Fruit fly (Drosophila melanogaster) whole organism, embryonic: ENCODE results near the gene CG16789.

Source experiments
- Asciz ChIP-seq: fragments of 200-800 bp; sonication (Bioruptor generic); optimal IDR thresholded peaks from 2 replicates; lab custom pipeline; 2017; ENCODE audit warnings: missing biosample characterization, mild to moderate bottlenecking, missing genetic modification characterization, missing genetic modification reagents
- Blimp-1 ChIP-seq: fragments of 200-800 bp; sonication (Bioruptor generic); optimal IDR thresholded peaks from 3 replicates; lab custom pipeline; 2018; ENCODE audit warnings: missing biosample characterization, missing genetic modification characterization, mild to moderate bottlenecking, moderate library complexity, missing genetic modification reagents
- CG10209 ChIP-seq: fragments of 200-800 bp; sonication (Bioruptor generic); optimal IDR thresholded peaks from 3 replicates; lab custom pipeline; 2017; ENCODE audit warnings: missing biosample characterization, mild to moderate bottlenecking, missing genetic modification characterization, missing genetic modification reagents
- CG10431 ChIP-seq: fragments of 200-800 bp; sonication (Bioruptor generic); optimal IDR thresholded peaks from 3 replicates; lab custom pipeline; 2018; ENCODE audit warnings: missing biosample characterization, mild to moderate bottlenecking, missing genetic modification characterization
- CG12391 ChIP-seq: fragments of 200-800 bp; sonication (Bioruptor generic); optimal IDR thresholded peaks from 3 replicates; lab custom pipeline; 2018; ENCODE audit warnings: missing biosample characterization, mild to moderate bottlenecking, missing genetic modification characterization, moderate library complexity
- CG16815 ChIP-seq: fragments of 200-800 bp; sonication (Bioruptor generic); optimal IDR thresholded peaks from 3 replicates; lab custom pipeline; 2017; ENCODE audit warnings: missing biosample characterization, mild to moderate bottlenecking, missing genetic modification characterization
- CG17385 ChIP-seq: fragments of 200-800 bp; sonication (Bioruptor generic); optimal IDR thresholded peaks from 3 replicates; lab custom pipeline; 2018; ENCODE audit warnings: missing biosample characterization, mild to moderate bottlenecking, missing genetic modification characterization
- CG17568 ChIP-seq: fragments of 200-800 bp; sonication (Bioruptor generic); optimal IDR thresholded peaks from 2 replicates; lab custom pipeline; 2018; ENCODE audit warnings: missing biosample characterization, mild to moderate bottlenecking, missing genetic modification characterization, moderate library complexity
- CG2678 ChIP-seq: fragments of 200-800 bp; sonication (Bioruptor generic); optimal IDR thresholded peaks from 3 replicates; lab custom pipeline; 2019; ENCODE audit warnings: missing biosample characterization, mild to moderate bottlenecking, missing genetic modification characterization, moderate library complexity
- CG31224 ChIP-seq: fragments of 200-800 bp; sonication (Bioruptor generic); IDR thresholded peaks from 2 replicates; pipeline ENCODE4 v1.3.6; 2022; ENCODE audit warnings: missing biosample characterization, missing genetic modification characterization
- CG34422 ChIP-seq: fragments of 200-800 bp; sonication (Bioruptor generic); IDR thresholded peaks from 3 replicates; pipeline ENCODE4 v1.3.6; 2022; ENCODE audit warnings: missing biosample characterization, missing genetic modification characterization
- CG7786 ChIP-seq: fragments of 200-800 bp; sonication (Bioruptor generic); optimal IDR thresholded peaks from 2 replicates; lab custom pipeline; 2016; ENCODE audit warnings: missing biosample characterization, missing genetic modification characterization
- CG8388 ChIP-seq: fragments of 200-800 bp; sonication (Bioruptor generic); optimal IDR thresholded peaks from 2 replicates; lab custom pipeline; 2019; ENCODE audit warnings: missing biosample characterization, mild to moderate bottlenecking, missing genetic modification characterization, moderate library complexity
- CG8765 ChIP-seq: fragments of 200-800 bp; sonication (Bioruptor generic); IDR thresholded peaks from 2 replicates; pipeline ENCODE4 v1.3.6; 2022; ENCODE audit warnings: missing biosample characterization, missing genetic modification characterization
- CG9437 ChIP-seq: fragments of 200-800 bp; sonication (Bioruptor generic); optimal IDR thresholded peaks from 2 replicates; lab custom pipeline; 2018; ENCODE audit warnings: missing biosample characterization, mild to moderate bottlenecking, missing genetic modification characterization
- Chrac-16 ChIP-seq: fragments of 200-800 bp; sonication (Bioruptor generic); optimal IDR thresholded peaks from 3 replicates; lab custom pipeline; 2016; ENCODE audit warnings: missing biosample characterization, missing genetic modification characterization
- D19A ChIP-seq: fragments of 200-800 bp; optimal IDR thresholded peaks from 3 replicates; lab custom pipeline; 2019; ENCODE audit warnings: missing biosample characterization, mild to moderate bottlenecking, missing genetic modification characterization, moderate library complexity
- Dip3 ChIP-seq: fragments of 200-800 bp; sonication (Bioruptor generic); optimal IDR thresholded peaks from 3 replicates; lab custom pipeline; 2016; ENCODE audit warnings: missing biosample characterization, missing genetic modification characterization
- Doc3 ChIP-seq: fragments of 200-800 bp; sonication (Bioruptor generic); IDR thresholded peaks from 3 replicates; pipeline ENCODE4 v1.3.6; 2022; ENCODE audit warnings: missing biosample characterization, missing genetic modification characterization; ENCODE audit not compliant: partially characterized antibody
- Dp ChIP-seq: fragments of 200-800 bp; sonication (Bioruptor generic); optimal IDR thresholded peaks from 2 replicates; lab custom pipeline; 2018; ENCODE audit warnings: missing biosample characterization, mild to moderate bottlenecking, missing genetic modification characterization, moderate library complexity
- H15 ChIP-seq: fragments of 200-800 bp; sonication (Bioruptor generic); IDR thresholded peaks from 3 replicates; pipeline ENCODE4 v1.3.6; 2022; ENCODE audit warnings: missing biosample characterization, missing genetic modification characterization
- NC2α ChIP-seq: fragments of 200-800 bp; sonication (Bioruptor generic); optimal IDR thresholded peaks from 2 replicates; lab custom pipeline; 2016; ENCODE audit warnings: missing biosample characterization, missing genetic modification characterization
- Nf-YA ChIP-seq: fragments of 200-800 bp; sonication (Bioruptor generic); IDR thresholded peaks from 2 replicates; pipeline ENCODE4 v1.3.6; 2022; ENCODE audit warnings: missing biosample characterization, missing genetic modification characterization
- Pdp1 ChIP-seq, 2 experiments: fragments of 200-800 bp; sonication (Bioruptor generic); optimal IDR thresholded peaks; 3 replicates each; lab custom pipeline; 2016; ENCODE audit warnings: missing biosample characterization in 2 of 2, missing genetic modification characterization in 2 of 2, mild to moderate bottlenecking in 1 of 2, moderate library complexity in 1 of 2
- Sox100B ChIP-seq: fragments of 200-800 bp; sonication (Bioruptor generic); optimal IDR thresholded peaks from 3 replicates; lab custom pipeline; 2018; ENCODE audit warnings: missing biosample characterization, mild to moderate bottlenecking, missing genetic modification characterization
- Xbp1 ChIP-seq: fragments of 200-800 bp; sonication (Bioruptor generic); optimal IDR thresholded peaks from 3 replicates; lab custom pipeline; 2016; ENCODE audit warnings: missing biosample characterization, mild to moderate bottlenecking, missing genetic modification characterization
- ab ChIP-seq: fragments of 200-800 bp; sonication (Bioruptor generic); optimal IDR thresholded peaks from 2 replicates; lab custom pipeline; 2016; ENCODE audit warnings: missing biosample characterization, missing genetic modification characterization
- abd-A ChIP-seq: fragments of 200-800 bp; sonication (Bioruptor generic); optimal IDR thresholded peaks from 3 replicates; lab custom pipeline; 2019; ENCODE audit warnings: missing biosample characterization, mild to moderate bottlenecking, missing genetic modification characterization, moderate library complexity
- al ChIP-seq: fragments of 200-800 bp; sonication (Bioruptor generic); IDR thresholded peaks from 2 replicates; pipeline ENCODE4 v1.3.6; 2022; ENCODE audit warnings: missing biosample characterization, missing genetic modification characterization
- ap ChIP-seq: fragments of 200-800 bp; sonication (Bioruptor generic); IDR thresholded peaks from 2 replicates; pipeline ENCODE4 v1.3.6; 2022; ENCODE audit warnings: missing biosample characterization, missing genetic modification characterization
- bcd ChIP-seq: fragments of 200-800 bp; sonication (Bioruptor generic); optimal IDR thresholded peaks from 2 replicates; lab custom pipeline; 2017; ENCODE audit warnings: missing biosample characterization, mild to moderate bottlenecking, missing genetic modification characterization
- chinmo ChIP-seq: fragments of 200-800 bp; sonication (Bioruptor generic); IDR thresholded peaks from 4 replicates; pipeline ENCODE4 v1.3.6; 2022; ENCODE audit warnings: missing biosample characterization, missing genetic modification characterization; ENCODE audit not compliant: partially characterized antibody
- chm ChIP-seq: fragments of 200-800 bp; sonication (Bioruptor generic); IDR thresholded peaks from 2 replicates; pipeline ENCODE4 v1.3.6; 2022; ENCODE audit warnings: missing biosample characterization, missing genetic modification characterization
- chn ChIP-seq: fragments of 200-800 bp; sonication (Bioruptor generic); optimal IDR thresholded peaks from 2 replicates; lab custom pipeline; 2016; ENCODE audit warnings: missing biosample characterization, missing genetic modification characterization
- crp ChIP-seq, 2 experiments: fragments of 200-800 bp; sonication (Bioruptor generic); optimal IDR thresholded peaks; 2 replicates in 1 of 2; 3 replicates in 1 of 2; lab custom pipeline; 2017; ENCODE audit warnings: missing biosample characterization in 2 of 2, missing genetic modification characterization in 2 of 2, mild to moderate bottlenecking in 1 of 2, moderate library complexity in 1 of 2
- da ChIP-seq: fragments of 200-800 bp; sonication (Bioruptor generic); optimal IDR thresholded peaks from 2 replicates; lab custom pipeline; 2016; ENCODE audit warnings: missing biosample characterization, missing genetic modification characterization
- fd64A ChIP-seq: fragments of 200-800 bp; sonication (Bioruptor generic); optimal IDR thresholded peaks from 3 replicates; lab custom pipeline; 2018; ENCODE audit warnings: missing biosample characterization, mild to moderate bottlenecking, missing genetic modification characterization
- fd96Cb ChIP-seq: fragments of 200-800 bp; sonication (Bioruptor generic); optimal IDR thresholded peaks from 2 replicates; lab custom pipeline; 2018; ENCODE audit warnings: missing biosample characterization, mild to moderate bottlenecking, missing genetic modification characterization, moderate library complexity
- fu2 ChIP-seq: fragments of 200-800 bp; sonication (Bioruptor generic); optimal IDR thresholded peaks from 2 replicates; lab custom pipeline; 2016; ENCODE audit warnings: missing biosample characterization, missing genetic modification characterization
- ham ChIP-seq: fragments of 200-800 bp; sonication (Bioruptor generic); IDR thresholded peaks from 2 replicates; pipeline ENCODE4 v1.3.6; 2022; ENCODE audit warnings: missing biosample characterization, missing genetic modification characterization
- luna ChIP-seq: fragments of 200-800 bp; sonication (Bioruptor generic); optimal IDR thresholded peaks from 2 replicates; lab custom pipeline; 2016; ENCODE audit warnings: missing biosample characterization, missing genetic modification characterization
- mld ChIP-seq: fragments of 200-800 bp; sonication (Bioruptor generic); IDR thresholded peaks from 3 replicates; pipeline ENCODE4 v1.3.6; 2022; ENCODE audit warnings: missing biosample characterization, missing genetic modification characterization; ENCODE audit not compliant: partially characterized antibody
- nom ChIP-seq: fragments of 200-800 bp; sonication (Bioruptor generic); optimal IDR thresholded peaks from 2 replicates; lab custom pipeline; 2017; ENCODE audit warnings: missing biosample characterization, missing genetic modification characterization, mild to moderate bottlenecking, moderate library complexity, missing genetic modification reagents
- odd ChIP-seq: fragments of 200-800 bp; sonication (Bioruptor generic); optimal IDR thresholded peaks from 2 replicates; lab custom pipeline; 2017; ENCODE audit warnings: missing biosample characterization, mild to moderate bottlenecking, missing genetic modification characterization
- phol ChIP-seq: fragments of 200-800 bp; sonication (Bioruptor generic); optimal IDR thresholded peaks from 3 replicates; lab custom pipeline; 2018; ENCODE audit warnings: missing biosample characterization, mild to moderate bottlenecking, missing genetic modification characterization, moderate library complexity
- shn ChIP-seq: fragments of 200-800 bp; sonication (Bioruptor generic); optimal IDR thresholded peaks from 3 replicates; lab custom pipeline; 2016; ENCODE audit warnings: missing biosample characterization, missing genetic modification characterization
- stwl ChIP-seq: fragments of 200-800 bp; sonication (Bioruptor generic); optimal IDR thresholded peaks from 3 replicates; lab custom pipeline; 2018; ENCODE audit warnings: missing biosample characterization, mild to moderate bottlenecking, missing genetic modification characterization, moderate library complexity
- tx ChIP-seq: fragments of 200-800 bp; sonication (Bioruptor generic); optimal IDR thresholded peaks from 2 replicates; lab custom pipeline; 2016; ENCODE audit warnings: missing biosample characterization, missing genetic modification characterization
- wdn ChIP-seq: fragments of 200-800 bp; sonication (Bioruptor generic); IDR thresholded peaks from 2 replicates; pipeline ENCODE4 v1.3.6; 2022; ENCODE audit warnings: missing biosample characterization, missing genetic modification characterization
- yki ChIP-seq: fragments of >200 bp; optimal IDR thresholded peaks from 3 replicates; lab custom pipeline; 2018
- zfh1 ChIP-seq: fragments of 200-800 bp; sonication (Bioruptor generic); IDR thresholded peaks from 3 replicates; pipeline ENCODE4 v1.3.6; 2022; ENCODE audit warnings: missing biosample characterization, missing genetic modification characterization

CG16789 gene

DNA sequence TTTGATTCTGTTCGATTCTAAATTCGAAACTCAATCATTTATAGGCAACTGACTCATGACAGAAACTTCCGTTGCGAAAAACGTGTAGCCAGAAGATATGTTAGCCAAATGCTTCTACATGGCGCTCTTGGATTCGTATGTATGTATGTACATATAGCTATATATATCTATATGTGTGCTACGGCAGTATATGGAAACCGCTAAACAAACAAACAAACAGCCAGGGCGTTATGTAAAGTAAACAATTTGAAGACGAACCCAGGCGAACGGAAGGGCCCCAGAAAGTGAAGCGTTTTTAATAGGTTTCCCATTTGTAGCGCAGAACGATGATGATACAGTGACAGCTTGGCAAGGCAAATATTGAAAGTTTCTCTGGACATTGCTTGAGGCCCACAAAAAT is 36.1 kb upstream of the CG16789 start (continued):
- TF ChIP-seq al (GFP tag; lab: Robert Waterston, UW), result no peak
- no peak for TF ChIP-seq H15 (GFP tag; lab: Robert Waterston, UW)
- TF ChIP-seq luna (GFP tag; lab: Kevin White, UChicago), result no peak
- TF ChIP-seq crp (GFP tag; optimal IDR thresholded peaks at IDR 0.05; lab: Kevin White, UChicago), result no peak
- no peak for TF ChIP-seq wdn (GFP tag; lab: Robert Waterston, UW)
- no peak for TF ChIP-seq odd (GFP tag; lab: Kevin White, UChicago)
- no peak for TF ChIP-seq CG16815
- no peak for TF ChIP-seq NC2α (GFP tag; lab: Kevin White, UChicago)
- TF ChIP-seq CG12391, result no peak
- no peak for TF ChIP-seq CG34422 (GFP tag; lab: Robert Waterston, UW)
- TF ChIP-seq Chrac-16, result no peak
- TF ChIP-seq chm (GFP tag; lab: Robert Waterston, UW), result no peak
- TF ChIP-seq CG10431, result no peak
- TF ChIP-seq chn, result no peak
- TF ChIP-seq shn (GFP tag; lab: Kevin White, UChicago), result no peak
- TF ChIP-seq CG10209 (GFP tag; lab: Kevin White, UChicago), result no peak
- no peak for TF ChIP-seq ab (GFP tag; lab: Kevin White, UChicago)
- TF ChIP-seq CG31224 (GFP tag; lab: Robert Waterston, UW), result no peak
- no peak for TF ChIP-seq bcd
- TF ChIP-seq D19A, result no peak
- TF ChIP-seq fu2 (GFP tag; lab: Kevin White, UChicago), result no peak
- no peak for TF ChIP-seq Doc3 (GFP tag; lab: Robert Waterston, UW)
- no peak for TF ChIP-seq da (GFP tag; lab: Kevin White, UChicago)
- no peak for TF ChIP-seq nom (GFP tag; lab: Kevin White, UChicago)
- peak; percentile 36 for TF ChIP-seq fd64A (GFP tag; lab: Kevin White, UChicago)
- no peak for TF ChIP-seq Blimp-1 (GFP tag; lab: Kevin White, UChicago)
- TF ChIP-seq CG9437 (GFP tag; lab: Kevin White, UChicago), result no peak
- TF ChIP-seq CG7786 (GFP tag; lab: Kevin White, UChicago), result no peak
- TF ChIP-seq chinmo (GFP tag; lab: Robert Waterston, UW), result 0 out of 4 replicates have a peak, but pooled peaks have one; percentile 32
- no peak for TF ChIP-seq Dip3 (GFP tag; lab: Kevin White, UChicago)
- TF ChIP-seq fd96Cb (tag; lab: Kevin White, UChicago), result no peak
- no peak for TF ChIP-seq abd-A (tag; lab: Kevin White, UChicago)
- no peak for TF ChIP-seq yki (lab: Kevin White, UChicago)
- no peak for TF ChIP-seq stwl (tag; lab: Kevin White, UChicago)
- TF ChIP-seq tx (GFP tag; lab: Kevin White, UChicago), result no peak
- TF ChIP-seq CG17568 (GFP tag; lab: Kevin White, UChicago), result peak; percentile 37
- TF ChIP-seq Pdp1 (GFP tag; optimal IDR thresholded peaks at IDR 0.05; lab: Kevin White, UChicago), result peak in 1 of 2 experiments; percentile 60
- TF ChIP-seq Dp (GFP tag; lab: Kevin White, UChicago), result no peak
- no peak for TF ChIP-seq Xbp1 (GFP tag; lab: Kevin White, UChicago)
- no peak for TF ChIP-seq CG8388
- no peak for TF ChIP-seq ham (GFP tag; lab: Robert Waterston, UW)
- no peak for TF ChIP-seq CG8765
- TF ChIP-seq Asciz (GFP tag; lab: Kevin White, UChicago), result peak; percentile 30
- TF ChIP-seq ap (GFP tag; lab: Robert Waterston, UW), result no peak
- TF ChIP-seq CG2678 (tag; lab: Kevin White, UChicago), result peak; percentile 8
- TF ChIP-seq zfh1, result no peak
- TF ChIP-seq mld, result no peak
- TF ChIP-seq CG17385, result peak; percentile 16
- no peak for TF ChIP-seq Nf-YA (GFP tag; lab: Robert Waterston, UW)
- TF ChIP-seq phol (tag; lab: Kevin White, UChicago), result no peak
- peak; percentile 2 for TF ChIP-seq Sox100B (GFP tag; lab: Kevin White, UChicago)
